Fruit fly (Drosophila melanogaster): ENCODE measurements around the gene hfw.
A peak's percentile ranks its signal among the peaks of the same experiment; 100 is the strongest.

The hfw gene

DNA sequence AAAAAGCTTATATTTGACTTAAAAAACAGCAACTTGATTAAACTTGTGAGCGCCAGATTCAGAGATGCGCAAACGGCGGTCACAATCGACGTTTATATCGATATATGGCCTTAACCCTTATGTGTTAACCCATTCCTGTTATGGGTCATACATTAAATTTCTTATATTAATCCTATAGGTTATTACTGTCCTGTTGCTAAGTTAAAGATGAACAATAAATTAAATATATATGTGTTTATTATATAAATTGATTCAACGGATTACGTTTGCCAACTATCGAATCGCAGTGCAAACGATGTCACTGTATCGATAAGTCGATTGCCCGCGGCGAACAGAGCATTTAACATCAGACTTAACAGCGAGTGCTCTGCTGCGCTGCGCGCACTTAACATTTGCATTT is at the start of gene hfw, which contains the start of gene CG3740:
Gene hfw, plus strand, starts transcription at position 357 of the 400 bp plus-strand sequence.
Gene CG3740, minus strand, starts transcription at position 84 of the 400 bp plus-strand sequence.
- TF ChIP-seq CG33017 (tag; optimal IDR thresholded peaks at IDR 0.05) (peak; percentile 51), CG7101 (tag; optimal IDR thresholded peaks at IDR 0.05) (peak; percentile 80), cnc (optimal IDR thresholded peaks at IDR 0.05) (no peak), pad (GFP tag; optimal IDR thresholded peaks at IDR 0.05) (peak; percentile 45), cic (GFP tag; optimal IDR thresholded peaks at IDR 0.05) (no peak), toe (GFP tag; optimal IDR thresholded peaks at IDR 0.05) (peak; percentile 27), Mnt (GFP tag; optimal IDR thresholded peaks at IDR 0.05) (peak; percentile 48), Clk (GFP tag; optimal IDR thresholded peaks at IDR 0.05) (no peak), tj (GFP tag; optimal IDR thresholded peaks at IDR 0.05) (peak; percentile 19), CG11617 (GFP tag; optimal IDR thresholded peaks at IDR 0.05) (peak; percentile 62), CG14711 (tag; optimal IDR thresholded peaks at IDR 0.05) (peak; percentile 70), Hr96 (GFP tag; optimal IDR thresholded peaks at IDR 0.05) (peak; percentile 13), CG7045 (GFP tag; optimal IDR thresholded peaks at IDR 0.05) (peak; percentile 13), bab1 (GFP tag; optimal IDR thresholded peaks at IDR 0.05) (peak; percentile 82), CG12768 (GFP tag; optimal IDR thresholded peaks at IDR 0.05) (peak; percentile 29), kay (GFP tag; ENCODE audit: borderline replicate concordance) (no peak), CG5204 (GFP tag; optimal IDR thresholded peaks at IDR 0.05) (no peak), ovo (GFP tag; optimal IDR thresholded peaks at IDR 0.05) (peak; percentile 32), CG1620 (GFP tag; optimal IDR thresholded peaks at IDR 0.05) (peak; percentile 50), Crg-1 (GFP tag; optimal IDR thresholded peaks at IDR 0.05) (peak; percentile 10)

- TF ChIP-seq Crg-1 (GFP tag; optimal IDR thresholded peaks at IDR 0.05) (no peak), pad (GFP tag; optimal IDR thresholded peaks at IDR 0.05) (peak; percentile 92), ovo (GFP tag; optimal IDR thresholded peaks at IDR 0.05) (peak; percentile 50)
Observed at dm6 chrX:1619699-1620309, 49.6 kb upstream of the hfw start.

- TF ChIP-seq Clk (GFP tag; optimal IDR thresholded peaks at IDR 0.05) = no peak
- TF ChIP-seq Mnt (GFP tag; optimal IDR thresholded peaks at IDR 0.05) = no peak
- TF ChIP-seq pad (GFP tag; optimal IDR thresholded peaks at IDR 0.05) = no peak
- TF ChIP-seq cnc (optimal IDR thresholded peaks at IDR 0.05) = no peak
- no peak for TF ChIP-seq ovo (GFP tag; optimal IDR thresholded peaks at IDR 0.05)
- no peak for TF ChIP-seq Crg-1 (GFP tag; optimal IDR thresholded peaks at IDR 0.05)
- TF ChIP-seq Hr96 (GFP tag; optimal IDR thresholded peaks at IDR 0.05) = no peak
- no peak for TF ChIP-seq kay (GFP tag; ENCODE audit: borderline replicate concordance)
- TF ChIP-seq CG14711 (tag; optimal IDR thresholded peaks at IDR 0.05) = no peak
- no peak for TF ChIP-seq CG12768 (GFP tag; optimal IDR thresholded peaks at IDR 0.05)
- TF ChIP-seq toe (GFP tag; optimal IDR thresholded peaks at IDR 0.05) = no peak
- TF ChIP-seq CG7045 (GFP tag; optimal IDR thresholded peaks at IDR 0.05) = no peak
- TF ChIP-seq CG1620 (GFP tag; optimal IDR thresholded peaks at IDR 0.05) = no peak
- TF ChIP-seq bab1 (GFP tag; optimal IDR thresholded peaks at IDR 0.05) = no peak
- no peak for TF ChIP-seq tj (GFP tag; optimal IDR thresholded peaks at IDR 0.05)
Observed at dm6 chrX:1621399-1621798, 48.0 kb upstream of the hfw start.

DNA sequence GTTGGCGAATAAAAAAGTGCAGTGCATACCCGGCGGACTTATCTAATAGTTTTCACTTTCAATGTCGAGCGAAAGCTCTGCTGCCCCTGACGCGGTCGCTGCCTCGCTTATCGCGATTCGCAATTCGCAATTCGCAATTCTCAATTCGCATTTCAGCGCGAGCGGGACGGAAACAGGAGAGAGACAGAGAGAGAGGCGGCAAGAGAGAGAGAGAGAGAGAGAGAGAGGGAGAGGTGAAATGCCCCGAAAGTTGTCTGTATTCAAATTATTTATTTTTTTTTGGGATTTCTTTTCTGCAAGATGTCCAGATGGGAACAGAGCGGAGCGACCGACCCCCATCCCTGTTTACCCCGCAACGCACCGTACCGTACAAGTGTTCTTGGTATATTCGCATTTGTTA is 46.2 kb upstream of the hfw start:
- TF ChIP-seq Clk (GFP tag; optimal IDR thresholded peaks at IDR 0.05) (no peak), Hr96 (GFP tag; optimal IDR thresholded peaks at IDR 0.05) (no peak), CG7101 (tag; optimal IDR thresholded peaks at IDR 0.05) (no peak), Mnt (GFP tag; optimal IDR thresholded peaks at IDR 0.05) (no peak), CG11617 (GFP tag; optimal IDR thresholded peaks at IDR 0.05) (no peak)

- peak; percentile 96 for TF ChIP-seq tj (GFP tag; optimal IDR thresholded peaks at IDR 0.05)
- no peak for TF ChIP-seq bab1 (GFP tag; optimal IDR thresholded peaks at IDR 0.05)
Observed at dm6 chrX:1623655-1624054, 45.7 kb upstream of the hfw start.

dm6 chrX:1625142-1625541 is 44.2 kb upstream of the hfw start:
- TF ChIP-seq kay (GFP tag; ENCODE audit: borderline replicate concordance) (no peak), tj (GFP tag; optimal IDR thresholded peaks at IDR 0.05) (peak; percentile 97), CG5204 (GFP tag; optimal IDR thresholded peaks at IDR 0.05) (no peak), pad (GFP tag; optimal IDR thresholded peaks at IDR 0.05) (peak; percentile 13)

dm6 chrX:1627588-1627987 is 41.8 kb upstream of the hfw start:
- TF ChIP-seq cnc (optimal IDR thresholded peaks at IDR 0.05) (no peak), CG33017 (tag; optimal IDR thresholded peaks at IDR 0.05) (no peak), tj (GFP tag; optimal IDR thresholded peaks at IDR 0.05) (no peak), Clk (GFP tag; optimal IDR thresholded peaks at IDR 0.05) (no peak), CG5204 (GFP tag; optimal IDR thresholded peaks at IDR 0.05) (no peak), Mnt (GFP tag; optimal IDR thresholded peaks at IDR 0.05) (no peak), toe (GFP tag; optimal IDR thresholded peaks at IDR 0.05) (no peak), CG14711 (tag; optimal IDR thresholded peaks at IDR 0.05) (no peak), cic (GFP tag; optimal IDR thresholded peaks at IDR 0.05) (no peak), CG7045 (GFP tag; optimal IDR thresholded peaks at IDR 0.05) (no peak), Hr96 (GFP tag; optimal IDR thresholded peaks at IDR 0.05) (no peak), ovo (GFP tag; optimal IDR thresholded peaks at IDR 0.05) (no peak), bab1 (GFP tag; optimal IDR thresholded peaks at IDR 0.05) (no peak), Crg-1 (GFP tag; optimal IDR thresholded peaks at IDR 0.05) (no peak), kay (GFP tag; ENCODE audit: borderline replicate concordance) (no peak), CG11617 (GFP tag; optimal IDR thresholded peaks at IDR 0.05) (no peak)

All from whole organism, adult.